Worm (Caenorhabditis elegans): Measurements from ENCODE around the gene hlh-28.

The hlh-28 gene

DNA sequence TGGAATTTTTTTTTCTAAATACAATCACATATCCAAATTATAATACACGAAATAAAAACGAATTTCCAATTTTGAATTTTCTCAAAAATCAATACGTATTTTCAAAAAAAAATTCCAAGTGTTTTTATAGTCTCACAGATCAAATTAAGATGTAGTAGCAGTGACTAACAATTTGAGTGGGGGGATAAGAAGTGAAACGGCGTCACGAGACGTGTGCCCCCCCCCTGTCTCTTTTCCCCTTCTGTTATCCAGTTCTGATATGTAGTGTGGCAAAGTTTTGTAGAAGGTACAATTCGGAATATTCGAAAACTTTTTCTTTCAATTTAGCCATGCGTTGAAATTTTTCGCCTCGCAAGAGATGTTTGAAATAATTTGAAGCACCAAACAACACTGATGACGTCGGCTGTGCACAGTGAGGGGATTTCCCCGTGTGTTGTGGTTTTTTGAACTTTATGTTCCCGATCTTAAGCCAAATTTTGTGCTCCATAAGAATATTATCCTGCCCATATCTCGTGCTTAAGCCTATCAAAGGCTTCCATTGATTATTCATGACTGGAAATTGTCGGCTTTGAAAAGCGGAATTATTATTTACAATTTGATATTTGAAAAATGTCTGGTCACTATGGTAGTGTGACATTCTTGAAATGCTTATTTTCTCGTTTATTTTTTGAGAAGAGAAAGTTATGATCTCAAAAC lies 35.5 kb upstream of the hlh-28 start (continued):
- TF ChIP-seq nhr-10 (tag; optimal IDR thresholded peaks at IDR 0.05) (no peak), dmd-9 (GFP tag; IDR thresholded peaks at IDR 0.05) (no peak), lin-29 (GFP tag; IDR thresholded peaks at IDR 0.05) (no peak), snpc-1.2 (GFP tag; IDR thresholded peaks at IDR 0.05) (no peak), lim-7 (GFP tag; IDR thresholded peaks at IDR 0.05) (no peak), T20F7.1 (GFP tag; optimal IDR thresholded peaks at IDR 0.05) (no peak), nhr-77 (tag; optimal IDR thresholded peaks at IDR 0.05) (no peak), nhr-48 (tag; optimal IDR thresholded peaks at IDR 0.05) (no peak), ceh-82 (tag; optimal IDR thresholded peaks at IDR 0.05) (no peak), ztf-11 (tag; optimal IDR thresholded peaks at IDR 0.05) (no peak), lin-38 (GFP tag; IDR thresholded peaks at IDR 0.05) (no peak), F44E2.7 (GFP tag; IDR thresholded peaks at IDR 0.05) (no peak), jun-1 (tag; optimal IDR thresholded peaks at IDR 0.05) (no peak), nhr-25 (tag; optimal IDR thresholded peaks at IDR 0.05; ENCODE audit: borderline replicate concordance, insufficient read depth) (no peak), daf-8 (GFP tag; IDR thresholded peaks at IDR 0.05) (no peak), hmg-1.1 (GFP tag; IDR thresholded peaks at IDR 0.05) (no peak), aly-2 (tag; optimal IDR thresholded peaks at IDR 0.05) (no peak), vab-7 (GFP tag; IDR thresholded peaks at IDR 0.05) (no peak), ZK546.5 (tag; optimal IDR thresholded peaks at IDR 0.05) (no peak), unc-39 (tag; optimal IDR thresholded peaks at IDR 0.05) (no peak)

DNA sequence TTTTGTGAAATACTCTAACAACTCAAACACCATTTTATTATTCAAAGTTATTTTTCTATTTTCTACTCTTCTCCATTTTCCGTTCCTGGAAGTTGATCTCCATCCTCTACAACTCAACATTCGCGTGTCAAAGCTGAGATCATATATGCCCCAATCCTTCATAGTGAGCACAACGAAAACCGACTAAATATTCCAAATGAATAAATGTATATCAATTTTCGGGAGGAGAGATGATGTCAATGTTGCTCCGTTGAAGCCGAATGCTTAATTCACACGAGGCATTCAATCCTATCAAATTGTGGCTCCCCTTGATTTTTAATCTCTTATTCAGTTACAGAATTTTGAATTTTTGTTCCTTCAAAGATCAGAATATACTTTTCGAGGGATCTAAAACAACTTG lies 34.4 kb upstream of the hlh-28 start:
- TF ChIP-seq mxl-2 (GFP tag; conservative IDR thresholded peaks at IDR 0.05) (no peak), tag-97 (GFP tag; IDR thresholded peaks at IDR 0.05) (no peak), unc-62 (GFP tag; optimal IDR thresholded peaks at IDR 0.05 in 1 of 2) (peak in 1 of 2 experiments; percentile 96), unc-62 (tag; optimal IDR thresholded peaks at IDR 0.05) (no peak)

DNA sequence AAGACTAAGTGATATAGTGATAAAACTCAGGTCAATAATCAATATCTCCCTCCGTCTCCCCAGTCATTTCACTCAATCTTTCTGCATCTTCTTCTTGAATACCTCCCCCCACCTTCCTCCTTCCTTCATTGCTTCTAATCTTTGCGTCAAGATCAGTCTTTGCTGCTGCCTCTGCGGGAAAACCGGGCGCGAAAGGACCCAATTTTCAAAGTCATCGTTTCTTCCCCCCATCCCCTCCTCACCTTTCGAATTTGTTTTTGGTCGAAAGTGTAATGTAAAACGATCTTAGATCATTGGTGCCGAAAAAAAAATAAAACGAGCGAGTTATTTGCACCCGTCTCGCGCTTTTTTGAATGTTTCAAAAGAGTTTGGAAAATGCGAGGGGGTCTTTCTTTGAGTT lies 33.9 kb upstream of the hlh-28 start:
- peak; percentile 25 for TF ChIP-seq nhr-28 (tag; optimal IDR thresholded peaks at IDR 0.05)
- 0 out of 2 replicates have a peak, but pooled peaks have one; percentile 24 for TF ChIP-seq dmd-6 (GFP tag; IDR thresholded peaks at IDR 0.05)
- TF ChIP-seq aha-1 (tag) = peak; percentile 16
- no peak for TF ChIP-seq tra-1 (GFP tag; IDR thresholded peaks at IDR 0.05)
- TF ChIP-seq daf-8 (GFP tag; IDR thresholded peaks at IDR 0.05) = no peak
- TF ChIP-seq lsy-2 (tag; optimal IDR thresholded peaks at IDR 0.05) = peak in 1 of 2 experiments; percentile 2
- TF ChIP-seq pha-4 (GFP tag; IDR thresholded peaks at IDR 0.05) = no peak
- TF ChIP-seq pha-4 (tag; optimal IDR thresholded peaks at IDR 0.05) = no peak
- 0 out of 2 replicates have a peak, but pooled peaks have one; percentile 11 for TF ChIP-seq set-16 (GFP tag; IDR thresholded peaks at IDR 0.05)
- no peak for TF ChIP-seq daf-12 (tag; optimal IDR thresholded peaks at IDR 0.05)
- TF ChIP-seq mdl-1 (tag; optimal IDR thresholded peaks at IDR 0.05) = peak in 1 of 2 experiments; percentile 46
- peak; percentile 34 for TF ChIP-seq hlh-11 (tag; optimal IDR thresholded peaks at IDR 0.05)

DNA sequence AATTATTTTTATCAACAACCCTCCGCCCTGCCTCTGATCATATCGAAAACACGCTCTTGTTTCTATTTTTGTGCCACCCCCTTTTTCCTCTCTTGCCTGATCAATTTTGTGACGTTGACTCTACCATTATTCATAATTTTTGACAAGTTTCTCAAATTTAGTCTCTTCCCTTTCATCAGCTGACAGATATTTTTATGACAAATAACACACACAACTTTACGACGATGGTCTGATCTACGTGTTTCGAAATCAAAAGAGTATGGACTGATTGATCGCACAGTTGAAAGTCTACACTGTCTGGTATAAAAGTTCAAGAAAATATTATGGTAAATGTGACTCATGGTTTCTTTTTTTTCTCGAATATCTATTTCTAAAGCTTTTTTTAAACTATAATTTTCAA lies 33.0 kb upstream of the hlh-28 start:
- TF ChIP-seq ceh-44 (GFP tag; IDR thresholded peaks at IDR 0.05) = no peak
- peak; percentile 0 for TF ChIP-seq hlh-30 (tag; optimal IDR thresholded peaks at IDR 0.05; ENCODE audit: insufficient read depth)
- TF ChIP-seq unc-62 (GFP tag; optimal IDR thresholded peaks at IDR 0.05 in 1 of 2) = peak in 1 of 2 experiments; percentile 39
- no peak for TF ChIP-seq unc-62 (tag; optimal IDR thresholded peaks at IDR 0.05)
